Fruit fly (Drosophila melanogaster) whole organism, embryonic: Measurements from ENCODE around the gene peng.

Experiments
- Ada2b ChIP-seq: fragments of 200-800 bp; sonication (Bioruptor generic); IDR thresholded peaks from 2 replicates; pipeline ENCODE4 v1.3.6; 2022; ENCODE audit warnings: missing biosample characterization, missing genetic modification characterization
- B-H1 ChIP-seq: fragments of 200-800 bp; sonication (Bioruptor generic); IDR thresholded peaks from 3 replicates; pipeline ENCODE4 v1.3.6; 2022; ENCODE audit warnings: missing biosample characterization, missing genetic modification characterization
- CG1024 ChIP-seq: fragments of 200-800 bp; sonication (Bioruptor generic); IDR thresholded peaks from 2 replicates; pipeline ENCODE4 v1.3.6; 2022; ENCODE audit warnings: missing biosample characterization, missing genetic modification characterization
- CG10462 ChIP-seq: fragments of 200-800 bp; sonication (Bioruptor generic); optimal IDR thresholded peaks from 2 replicates; lab custom pipeline; 2016; ENCODE audit warnings: missing biosample characterization, missing genetic modification characterization
- CG1233 ChIP-seq: fragments of 200-800 bp; sonication (Bioruptor generic); optimal IDR thresholded peaks from 4 replicates; lab custom pipeline; 2018; ENCODE audit warnings: missing biosample characterization, mild to moderate bottlenecking, missing genetic modification characterization
- CG15269 ChIP-seq: fragments of 200-800 bp; sonication (Bioruptor generic); optimal IDR thresholded peaks from 2 replicates; lab custom pipeline; 2018; ENCODE audit warnings: missing biosample characterization, mild to moderate bottlenecking, missing genetic modification characterization, moderate library complexity
- CG17912 ChIP-seq: fragments of 200-800 bp; sonication (Bioruptor generic); optimal IDR thresholded peaks from 2 replicates; lab custom pipeline; 2018; ENCODE audit warnings: missing biosample characterization, mild to moderate bottlenecking, missing genetic modification characterization
- CG2712 ChIP-seq: fragments of 200-800 bp; optimal IDR thresholded peaks from 3 replicates; lab custom pipeline; 2019; ENCODE audit warnings: missing biosample characterization, mild to moderate bottlenecking, missing genetic modification characterization, moderate library complexity
- CG30403 ChIP-seq: fragments of 200-800 bp; sonication (Bioruptor generic); optimal IDR thresholded peaks from 3 replicates; lab custom pipeline; 2016; ENCODE audit warnings: missing biosample characterization, missing genetic modification characterization
- CG3163 ChIP-seq: fragments of 200-800 bp; sonication (Bioruptor generic); optimal IDR thresholded peaks from 3 replicates; lab custom pipeline; 2016; ENCODE audit warnings: missing biosample characterization, missing genetic modification characterization
- CG32532 ChIP-seq: fragments of 200-800 bp; sonication (Bioruptor generic); IDR thresholded peaks from 2 replicates; pipeline ENCODE4 v1.3.6; 2022; ENCODE audit warnings: missing biosample characterization, missing genetic modification characterization
- CG33557 ChIP-seq: fragments of 200-800 bp; sonication (Bioruptor generic); optimal IDR thresholded peaks from 2 replicates; lab custom pipeline; 2019; ENCODE audit warnings: missing biosample characterization, mild to moderate bottlenecking, missing genetic modification characterization, moderate library complexity
- CG34422 ChIP-seq: fragments of 200-800 bp; sonication (Bioruptor generic); IDR thresholded peaks from 3 replicates; pipeline ENCODE4 v1.3.6; 2022; ENCODE audit warnings: missing biosample characterization, missing genetic modification characterization
- CG3995 ChIP-seq: fragments of 200-800 bp; sonication (Bioruptor generic); optimal IDR thresholded peaks from 3 replicates; lab custom pipeline; 2016; ENCODE audit warnings: missing biosample characterization, missing genetic modification characterization
- CG42726 ChIP-seq: fragments of 200-800 bp; sonication (Bioruptor generic); IDR thresholded peaks from 2 replicates; pipeline ENCODE4 v1.3.6; 2022; ENCODE audit warnings: missing biosample characterization, missing genetic modification characterization; ENCODE audit not compliant: partially characterized antibody
- CG4617 ChIP-seq: fragments of 200-800 bp; sonication (Bioruptor generic); optimal IDR thresholded peaks from 3 replicates; lab custom pipeline; 2016; ENCODE audit warnings: missing biosample characterization, missing genetic modification characterization, borderline replicate concordance
- CG4730 ChIP-seq: fragments of 200-800 bp; sonication (Bioruptor generic); IDR thresholded peaks from 2 replicates; pipeline ENCODE4 v1.3.6; 2022; ENCODE audit warnings: missing biosample characterization, missing genetic modification characterization
- CG6791 ChIP-seq: fragments of 200-800 bp; sonication (Bioruptor generic); IDR thresholded peaks from 3 replicates; pipeline ENCODE4 v1.3.6; 2022; ENCODE audit warnings: missing biosample characterization, missing genetic modification characterization; ENCODE audit not compliant: partially characterized antibody
- CG7271 ChIP-seq: fragments of 200-800 bp; sonication (Bioruptor generic); optimal IDR thresholded peaks from 2 replicates; lab custom pipeline; 2018; ENCODE audit warnings: missing biosample characterization, mild to moderate bottlenecking, missing genetic modification characterization, moderate library complexity
- CG7556 ChIP-seq: fragments of 200-800 bp; sonication (Bioruptor generic); optimal IDR thresholded peaks from 2 replicates; lab custom pipeline; 2017; ENCODE audit warnings: missing biosample characterization, mild to moderate bottlenecking, missing genetic modification characterization
- CG7987 ChIP-seq: fragments of 200-800 bp; sonication (Bioruptor generic); optimal IDR thresholded peaks from 2 replicates; lab custom pipeline; 2018; ENCODE audit warnings: missing biosample characterization, mild to moderate bottlenecking, missing genetic modification characterization, moderate library complexity
- CG8290 ChIP-seq, 3 experiments: fragments of 200-800 bp; sonication (Bioruptor generic); optimal IDR thresholded peaks; 2 replicates each; lab custom pipeline; 2016 to 2019; ENCODE audit warnings: missing biosample characterization in 3 of 3, missing genetic modification characterization in 3 of 3, mild to moderate bottlenecking in 2 of 3, moderate library complexity in 1 of 3
- CHES-1-like ChIP-seq: fragments of 200-800 bp; sonication (Bioruptor generic); optimal IDR thresholded peaks from 2 replicates; lab custom pipeline; 2016; ENCODE audit warnings: missing biosample characterization, missing genetic modification characterization
- CoRest ChIP-seq: fragments of 200-800 bp; sonication (Bioruptor generic); optimal IDR thresholded peaks from 3 replicates; lab custom pipeline; 2018; ENCODE audit warnings: missing biosample characterization, mild to moderate bottlenecking, missing genetic modification characterization, moderate library complexity
- D ChIP-seq, 2 experiments: fragments of 200-800 bp in 1 of 2; fragments of >200 bp in 1 of 2; sonication (Bioruptor generic) in 1 of 2; optimal IDR thresholded peaks; 2 replicates in 1 of 2; 3 replicates in 1 of 2; lab custom pipeline; 2017; ENCODE audit warnings: mild to moderate bottlenecking in 1 of 2, missing biosample characterization in 1 of 2, missing genetic modification characterization in 1 of 2, missing genetic modification reagents in 1 of 2
- D19A ChIP-seq: fragments of 200-800 bp; optimal IDR thresholded peaks from 3 replicates; lab custom pipeline; 2019; ENCODE audit warnings: missing biosample characterization, mild to moderate bottlenecking, missing genetic modification characterization, moderate library complexity
- Dek ChIP-seq: fragments of 200-800 bp; sonication (Bioruptor generic); optimal IDR thresholded peaks from 3 replicates; lab custom pipeline; 2019; ENCODE audit warnings: missing biosample characterization, mild to moderate bottlenecking, missing genetic modification characterization, moderate library complexity
- Dfd ChIP-seq, 2 experiments: fragments of >200 bp; optimal IDR thresholded peaks; 2 replicates each; lab custom pipeline; 2017; ENCODE audit warnings: missing biosample characterization in 2 of 2, missing genetic modification characterization in 2 of 2
- Ets97D ChIP-seq: fragments of 200-800 bp; sonication (Bioruptor generic); optimal IDR thresholded peaks from 3 replicates; lab custom pipeline; 2016; ENCODE audit warnings: missing biosample characterization, missing genetic modification characterization
- HLH4C ChIP-seq: fragments of 200-800 bp; sonication (Bioruptor generic); IDR thresholded peaks from 3 replicates; pipeline ENCODE4 v1.3.6; 2022; ENCODE audit warnings: missing biosample characterization, missing genetic modification characterization; ENCODE audit not compliant: partially characterized antibody
- MBD-R2 ChIP-seq: fragments of 200-800 bp; sonication (Bioruptor generic); IDR thresholded peaks from 2 replicates; pipeline ENCODE4 v1.3.6; 2022; ENCODE audit warnings: missing biosample characterization, missing genetic modification characterization
- NFAT ChIP-seq: fragments of 200-800 bp; sonication (Bioruptor generic); IDR thresholded peaks from 2 replicates; pipeline ENCODE4 v1.3.6; 2022; ENCODE audit warnings: missing biosample characterization, missing genetic modification characterization
- Opbp ChIP-seq: fragments of 200-800 bp; sonication (Bioruptor generic); IDR thresholded peaks from 3 replicates; pipeline ENCODE4 v1.3.6; 2022; ENCODE audit warnings: missing biosample characterization, missing genetic modification characterization; ENCODE audit not compliant: partially characterized antibody
- Ptx1 ChIP-seq: fragments of 200-800 bp; sonication (Bioruptor generic); IDR thresholded peaks from 2 replicates; pipeline ENCODE4 v1.3.6; 2022; ENCODE audit warnings: missing biosample characterization, missing genetic modification characterization
- Ravus ChIP-seq: fragments of 200-800 bp; sonication (Bioruptor generic); IDR thresholded peaks from 2 replicates; pipeline ENCODE4 v1.3.6; 2022; ENCODE audit warnings: missing biosample characterization, missing genetic modification characterization
- Sin3A ChIP-seq: fragments of >200 bp; optimal IDR thresholded peaks from 2 replicates; lab custom pipeline; 2018
- Ssrp ChIP-seq: fragments of 200-800 bp; sonication (Bioruptor generic); optimal IDR thresholded peaks from 2 replicates; lab custom pipeline; 2018; ENCODE audit warnings: missing biosample characterization, mild to moderate bottlenecking, missing genetic modification characterization, moderate library complexity
- chm ChIP-seq: fragments of 200-800 bp; sonication (Bioruptor generic); IDR thresholded peaks from 2 replicates; pipeline ENCODE4 v1.3.6; 2022; ENCODE audit warnings: missing biosample characterization, missing genetic modification characterization
- dan ChIP-seq: fragments of 200-800 bp; sonication (Bioruptor generic); IDR thresholded peaks from 2 replicates; pipeline ENCODE4 v1.3.6; 2022; ENCODE audit warnings: missing biosample characterization, missing genetic modification characterization
- dmrt11E ChIP-seq: fragments of 200-800 bp; sonication (Bioruptor generic); optimal IDR thresholded peaks from 3 replicates; lab custom pipeline; 2018; ENCODE audit warnings: missing biosample characterization, mild to moderate bottlenecking, missing genetic modification characterization, moderate library complexity
- dpn ChIP-seq, 2 experiments: fragments of 200-800 bp; sonication (Bioruptor generic); optimal IDR thresholded peaks; 3 replicates each; lab custom pipeline; 2016; ENCODE audit warnings: missing biosample characterization in 2 of 2, missing genetic modification characterization in 2 of 2
- hbn ChIP-seq: fragments of 200-800 bp; sonication (Bioruptor generic); IDR thresholded peaks from 2 replicates; pipeline ENCODE4 v1.3.6; 2022; ENCODE audit warnings: missing biosample characterization, missing genetic modification characterization; ENCODE audit not compliant: partially characterized antibody
- hth ChIP-seq: fragments of >200 bp; optimal IDR thresholded peaks from 2 replicates; lab custom pipeline; 2017; ENCODE audit warnings: inconsistent platforms
- knrl ChIP-seq: fragments of 200-800 bp; sonication (Bioruptor generic); IDR thresholded peaks from 3 replicates; pipeline ENCODE4 v1.3.6; 2022; ENCODE audit warnings: missing biosample characterization, missing genetic modification characterization; ENCODE audit not compliant: partially characterized antibody
- lmd ChIP-seq: fragments of 200-800 bp; sonication (Bioruptor generic); IDR thresholded peaks from 2 replicates; pipeline ENCODE4 v1.3.6; 2022; ENCODE audit warnings: missing biosample characterization, missing genetic modification characterization
- nerfin-2 ChIP-seq: fragments of 200-800 bp; sonication (Bioruptor generic); IDR thresholded peaks from 2 replicates; pipeline ENCODE4 v1.3.6; 2022; ENCODE audit warnings: missing biosample characterization, missing genetic modification characterization; ENCODE audit not compliant: partially characterized antibody
- phol ChIP-seq: fragments of 200-800 bp; sonication (Bioruptor generic); optimal IDR thresholded peaks from 3 replicates; lab custom pipeline; 2018; ENCODE audit warnings: missing biosample characterization, mild to moderate bottlenecking, missing genetic modification characterization, moderate library complexity
- pum ChIP-seq: fragments of 200-800 bp; sonication (Bioruptor generic); optimal IDR thresholded peaks from 2 replicates; lab custom pipeline; 2016; ENCODE audit warnings: missing biosample characterization, missing genetic modification characterization
- sima ChIP-seq: fragments of 200-800 bp; sonication (Bioruptor generic); optimal IDR thresholded peaks from 2 replicates; lab custom pipeline; 2016; ENCODE audit warnings: missing biosample characterization, missing genetic modification characterization
- zen2 ChIP-seq: fragments of 200-800 bp; sonication (Bioruptor generic); IDR thresholded peaks from 3 replicates; pipeline ENCODE4 v1.3.6; 2022; ENCODE audit warnings: missing biosample characterization, missing genetic modification characterization; ENCODE audit not compliant: partially characterized antibody

peng gene

DNA sequence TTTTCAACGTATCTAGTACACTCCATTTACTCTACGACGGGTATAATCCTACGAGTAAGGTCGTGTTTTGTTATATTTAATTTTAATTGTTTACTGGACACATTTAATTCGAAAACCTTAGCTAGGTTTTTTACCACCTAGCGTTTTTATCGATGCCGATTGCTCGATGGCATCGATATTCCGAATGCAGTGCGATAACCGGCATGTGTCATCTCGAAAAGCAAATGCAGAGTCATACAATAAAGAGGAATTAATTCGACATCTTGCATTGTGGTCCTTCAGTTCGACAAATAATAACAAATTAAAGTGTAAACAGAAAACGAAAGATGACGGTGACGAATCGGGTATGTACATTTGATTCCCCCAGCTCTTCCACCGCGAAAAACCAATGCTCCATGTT, 33.8 kb downstream of the peng start, which contains the start of gene Rpt6 (continued):
- TF ChIP-seq CG30403 (GFP tag; lab: Kevin White, UChicago) (no peak), CG17912 (GFP tag; lab: Kevin White, UChicago) (no peak), Ravus (GFP tag; lab: Robert Waterston, UW) (no peak), CG3995 (GFP tag; lab: Kevin White, UChicago) (no peak), Ada2b (GFP tag; lab: Robert Waterston, UW) (no peak), phol (tag; lab: Kevin White, UChicago) (peak; percentile 47), CG3163 (GFP tag; lab: Kevin White, UChicago) (no peak), D19A (tag; lab: Kevin White, UChicago) (peak; percentile 1), CoRest (tag; lab: Kevin White, UChicago) (peak; percentile 13), Dek (tag; lab: Kevin White, UChicago) (no peak), CG15269 (tag; lab: Kevin White, UChicago) (no peak), CG42726 (peak; percentile 44; the same call in 1 of the 2 replicates), CG6791 (GFP tag; lab: Robert Waterston, UW) (peak; percentile 86), MBD-R2 (GFP tag; lab: Robert Waterston, UW) (peak; percentile 65), pum (GFP tag; lab: Kevin White, UChicago) (no peak), dan (GFP tag; lab: Robert Waterston, UW) (no peak), D (optimal IDR thresholded peaks at IDR 0.05; lab: Kevin White, UChicago) (no peak), D (GFP tag; optimal IDR thresholded peaks at IDR 0.05; lab: Kevin White, UChicago) (no peak), CG7271 (no peak), dmrt11E (no peak), nerfin-2 (peak; percentile 59; the same call in 1 of the 2 replicates), CG1024 (GFP tag; lab: Robert Waterston, UW) (no peak), chm (GFP tag; lab: Robert Waterston, UW) (no peak), dpn (GFP tag; optimal IDR thresholded peaks at IDR 0.05; lab: Kevin White, UChicago) (no peak), CG8290 (GFP tag; optimal IDR thresholded peaks at IDR 0.05; lab: Kevin White, UChicago) (no peak), CG8290 (tag; optimal IDR thresholded peaks at IDR 0.05; lab: Kevin White, UChicago) (peak in 1 of 2 experiments; percentile 64), CG33557 (GFP tag; lab: Kevin White, UChicago) (no peak), sima (no peak), B-H1 (GFP tag; lab: Robert Waterston, UW) (no peak), Ssrp (tag; lab: Kevin White, UChicago) (no peak), CG4730 (no peak), NFAT (no peak), Ets97D (GFP tag; lab: Kevin White, UChicago) (peak; percentile 39), Sin3A (peak; percentile 7), Opbp (GFP tag; lab: Robert Waterston, UW) (peak; percentile 80), knrl (peak; percentile 73), CG32532 (GFP tag; lab: Robert Waterston, UW) (no peak), CG7987 (GFP tag; lab: Kevin White, UChicago) (no peak), hbn (peak; percentile 47; the same call in 1 of the 2 replicates), CG34422 (no peak), Ptx1 (no peak), CG1233 (GFP tag; lab: Kevin White, UChicago) (no peak), CHES-1-like (GFP tag; lab: Kevin White, UChicago) (peak; percentile 14), CG7556 (GFP tag; lab: Kevin White, UChicago) (no peak), lmd (no peak), Dfd (GFP tag; optimal IDR thresholded peaks at IDR 0.05; lab: Kevin White, UChicago) (no peak), hth (no peak), zen2 (peak; percentile 66; the same call in 1 of the 3 replicates), CG10462 (GFP tag; lab: Kevin White, UChicago) (no peak), HLH4C (GFP tag; lab: Robert Waterston, UW) (peak; percentile 80), CG4617 (GFP tag; lab: Kevin White, UChicago) (peak; percentile 36), CG2712 (tag; lab: Kevin White, UChicago) (peak; percentile 26)
